Worm (Caenorhabditis elegans) whole organism, dauer: ENCODE results near the gene F45H10.5.

Source experiments
- unc-62 ChIP-seq: sonication (generic microtip); optimal IDR thresholded peaks from 2 replicates; lab custom pipeline; 2017; ENCODE audit warnings: missing biosample characterization, missing genetic modification reagents, missing genetic modification characterization

The F45H10.5 gene

DNA sequence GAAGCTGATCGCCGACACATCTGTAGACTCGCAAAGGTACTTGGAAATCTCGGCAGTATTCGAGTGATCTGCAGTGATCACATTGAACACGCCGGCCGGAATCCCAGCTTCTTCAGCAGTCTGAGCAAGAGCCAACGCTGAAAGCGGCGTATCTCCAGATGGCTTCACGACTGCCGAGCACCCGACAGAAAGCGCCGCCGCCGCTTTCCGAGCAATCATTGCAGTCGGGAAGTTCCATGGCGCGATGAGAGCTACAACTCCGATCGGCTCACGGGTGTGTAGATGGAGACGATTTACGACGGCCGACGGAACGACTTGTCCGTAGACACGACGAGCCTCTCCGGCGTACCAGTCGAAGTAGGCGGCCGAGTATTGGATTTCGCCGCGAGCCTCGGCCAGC lies 11.8 kb upstream of the F45H10.5 start:
- TF ChIP-seq unc-62: no peak

ce11 chrII:13491254-13491889 lies 10.3 kb upstream of the F45H10.5 start, which contains the start of gene alh-7:
alh-7 (minus strand) TSS chrII:13491786.
- TF ChIP-seq unc-62: no peak

DNA sequence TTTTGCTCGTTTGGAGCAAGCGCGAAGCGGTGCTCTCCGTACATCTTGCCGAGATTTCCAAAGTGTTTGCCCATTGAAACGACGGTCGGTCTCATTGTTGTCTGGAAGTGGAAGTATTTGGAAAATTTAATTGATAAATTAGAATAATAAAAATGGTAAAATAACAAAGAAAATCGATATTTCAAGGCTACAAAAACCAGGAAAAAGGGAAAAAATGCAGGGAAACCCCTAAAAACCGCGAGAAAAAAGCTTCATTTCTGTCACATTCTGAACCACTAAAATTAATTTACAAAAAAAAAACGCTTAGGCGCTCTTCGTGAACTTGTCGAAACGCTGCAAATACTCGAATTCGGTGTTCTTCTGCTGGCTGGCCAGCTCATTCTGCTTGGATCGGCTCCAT lies 8.7 kb upstream of the F45H10.5 start, which contains the start of gene F45H10.2:
Gene F45H10.2 (minus strand): TSS at position 101 of the 400 bp plus-strand sequence.
- TF ChIP-seq unc-62: no peak

DNA sequence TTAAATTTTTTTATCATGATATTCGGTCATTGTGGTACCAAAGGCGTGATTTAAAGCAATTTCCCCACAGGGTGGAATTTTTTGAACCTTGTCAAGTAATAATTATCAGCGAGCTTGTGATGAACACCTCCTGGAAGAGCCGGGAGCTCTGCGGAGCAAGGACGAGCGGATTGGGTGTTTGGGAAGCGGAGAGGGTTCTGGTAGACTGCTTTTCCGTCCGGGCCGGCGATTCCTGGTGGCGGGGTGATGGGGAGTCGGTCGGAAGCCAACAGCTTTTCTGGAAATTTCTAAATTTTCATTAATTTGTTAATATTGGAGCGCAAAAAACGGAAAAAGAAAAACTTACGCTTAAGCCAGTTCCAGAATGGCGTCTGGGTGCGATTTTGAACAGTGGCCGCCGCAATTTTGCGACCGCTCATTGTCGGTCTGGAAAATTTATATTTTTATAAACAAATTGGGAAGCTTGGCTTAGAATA lies 7.5 kb upstream of the F45H10.5 start, which contains the start of gene ndua-7:
Gene ndua-7 (minus strand): TSS at position 426 of the 476 bp plus-strand sequence.
- no peak for TF ChIP-seq unc-62

- TF ChIP-seq unc-62: no peak
These were observed 6.9 kb upstream of the F45H10.5 start for ce11 chrII:13494762-13495161.

- TF ChIP-seq unc-62: no peak
These were observed 6.0 kb upstream of the F45H10.5 start, which contains the start of gene drr-1 for ce11 chrII:13495718-13496117. drr-1 (minus strand) TSS chrII:13495900.

DNA sequence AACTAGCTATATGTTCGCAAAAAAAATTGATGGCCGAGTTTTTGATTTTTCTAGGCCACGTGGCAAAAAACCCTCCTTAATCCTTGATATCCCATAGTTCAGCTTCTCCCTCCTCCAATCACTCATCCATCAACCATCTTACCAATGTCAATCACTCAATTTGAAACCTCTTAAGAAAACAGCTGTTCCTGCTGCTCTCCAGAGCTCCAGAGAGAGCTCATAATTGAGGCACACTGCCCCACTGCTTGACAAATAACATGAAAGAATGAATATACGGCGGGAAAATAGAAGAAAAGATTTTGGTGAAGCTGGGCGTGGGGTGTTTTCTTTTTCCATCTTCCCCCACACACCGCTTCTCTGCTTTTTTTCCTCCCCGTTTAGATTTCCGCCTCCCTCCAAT lies 1.1 kb upstream of the F45H10.5 start:
- TF ChIP-seq unc-62: no peak

- no peak for TF ChIP-seq unc-62
These were observed 2.0 kb downstream of the F45H10.5 start, which contains the start of gene F54F11.1 for ce11 chrII:13503653-13504052. F54F11.1 (plus strand) TSS chrII:13503953.

DNA sequence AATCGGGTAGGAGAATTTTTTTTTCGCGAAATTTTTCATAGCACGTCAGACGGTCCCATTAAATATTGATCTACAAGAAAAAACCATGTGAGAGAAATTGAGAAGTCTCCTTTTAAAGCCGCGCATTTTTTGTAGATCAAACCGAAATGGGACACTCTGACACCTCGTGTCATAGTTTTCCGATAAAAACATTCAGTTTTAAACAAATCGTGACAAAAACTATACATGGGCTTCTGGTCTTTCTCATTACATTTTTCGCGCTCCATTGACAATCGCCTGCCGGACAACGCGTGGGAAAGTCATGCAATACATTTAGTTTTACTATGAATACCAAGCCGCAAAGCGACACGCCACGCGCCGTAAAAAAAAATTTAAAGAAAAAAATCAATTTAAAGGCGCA lies 3.7 kb downstream of the F45H10.5 start:
- TF ChIP-seq unc-62: no peak

- TF ChIP-seq unc-62: no peak
These were observed 4.4 kb downstream of the F45H10.5 start for ce11 chrII:13505977-13506568.

DNA sequence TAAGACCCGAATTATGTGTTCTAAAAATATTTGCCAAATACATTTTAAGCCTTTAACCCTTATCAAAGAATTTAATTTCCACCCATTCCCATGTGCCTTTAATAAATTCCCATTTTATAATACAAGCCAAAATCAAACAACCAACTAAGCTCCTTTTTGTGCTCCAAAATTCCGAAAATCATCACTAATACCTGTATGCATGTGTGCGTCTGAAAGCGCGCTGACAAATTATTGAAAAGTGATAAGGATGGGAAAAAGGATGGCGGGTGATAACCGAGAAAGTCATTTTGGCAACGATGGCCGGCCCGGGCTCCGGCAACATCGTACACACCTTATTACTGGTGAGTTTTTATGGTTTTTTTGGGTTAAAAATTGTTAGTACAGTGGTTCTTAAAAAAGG lies 5.9 kb downstream of the F45H10.5 start, which contains the start of gene nep-17:
Gene nep-17 (plus strand): TSS at position 285 of the 400 bp plus-strand sequence.
- no peak for TF ChIP-seq unc-62

- TF ChIP-seq unc-62: no peak
These were observed 6.9 kb downstream of the F45H10.5 start for ce11 chrII:13508607-13509006.

DNA sequence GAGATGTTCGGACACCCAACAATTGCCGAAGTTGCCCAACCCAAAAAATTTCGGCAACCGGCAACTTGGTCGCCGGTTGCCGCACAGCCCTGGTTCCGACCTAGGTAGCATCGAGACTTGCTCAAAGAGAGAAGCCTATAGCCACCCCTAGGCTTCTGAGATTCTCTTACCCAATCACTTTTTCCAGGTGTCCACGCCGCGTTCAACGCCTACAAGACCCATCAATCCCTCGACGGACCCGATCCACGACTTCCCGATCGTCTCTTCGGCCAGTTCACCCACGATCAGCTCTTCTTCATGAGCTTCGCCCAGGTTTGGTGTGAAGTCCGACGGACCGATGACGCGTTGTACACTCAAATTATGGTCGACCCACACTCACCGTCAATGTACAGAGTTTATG lies 14.1 kb downstream of the F45H10.5 start:
- no peak for TF ChIP-seq unc-62

- TF ChIP-seq unc-62: no peak
These were observed 15.9 kb downstream of the F45H10.5 start, which contains the start of gene sre-45 for ce11 chrII:13517600-13517999. sre-45 (plus strand) TSS chrII:13517900.

DNA sequence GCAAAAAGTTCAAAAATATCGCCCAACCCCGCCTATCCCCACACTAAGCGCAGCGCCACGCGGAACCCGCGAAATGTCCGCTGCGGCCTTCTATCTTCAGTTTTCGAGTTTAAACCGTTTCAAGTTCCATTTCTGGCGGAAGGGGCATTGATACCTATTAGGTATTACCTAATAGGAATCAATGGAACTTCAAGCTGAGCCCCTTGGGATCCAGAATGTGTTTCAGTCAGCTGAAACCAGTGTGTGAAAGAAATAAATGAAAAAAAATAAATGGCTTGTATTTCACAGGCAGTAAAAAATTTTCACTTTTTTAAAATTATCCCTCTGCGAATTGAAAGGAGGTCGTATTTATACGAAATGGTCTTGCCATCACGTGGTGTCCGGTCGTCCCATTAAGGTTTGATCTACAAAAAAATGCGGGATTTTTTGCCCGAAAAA lies 19.5 kb downstream of the F45H10.5 start:
- no peak for TF ChIP-seq unc-62

DNA sequence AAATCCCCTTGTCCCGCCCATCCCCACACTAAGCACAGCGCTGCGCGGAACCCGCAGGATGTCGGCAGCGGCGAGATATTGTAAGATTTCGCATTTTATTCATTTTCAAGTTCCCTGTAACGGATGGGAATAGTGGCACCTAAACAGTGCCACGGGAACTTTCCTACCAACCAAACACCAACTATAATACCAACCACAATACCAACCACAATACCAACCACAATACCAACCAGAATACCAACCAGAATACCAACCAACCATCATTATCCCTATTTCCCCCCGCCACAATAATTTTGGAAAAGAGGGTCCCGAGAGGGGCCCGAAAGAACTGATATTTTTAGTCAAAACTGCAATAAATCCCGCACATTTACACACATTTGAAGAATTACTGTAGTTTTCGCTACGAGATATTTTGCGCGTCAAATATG lies 20.3 kb downstream of the F45H10.5 start:
- TF ChIP-seq unc-62: no peak

DNA sequence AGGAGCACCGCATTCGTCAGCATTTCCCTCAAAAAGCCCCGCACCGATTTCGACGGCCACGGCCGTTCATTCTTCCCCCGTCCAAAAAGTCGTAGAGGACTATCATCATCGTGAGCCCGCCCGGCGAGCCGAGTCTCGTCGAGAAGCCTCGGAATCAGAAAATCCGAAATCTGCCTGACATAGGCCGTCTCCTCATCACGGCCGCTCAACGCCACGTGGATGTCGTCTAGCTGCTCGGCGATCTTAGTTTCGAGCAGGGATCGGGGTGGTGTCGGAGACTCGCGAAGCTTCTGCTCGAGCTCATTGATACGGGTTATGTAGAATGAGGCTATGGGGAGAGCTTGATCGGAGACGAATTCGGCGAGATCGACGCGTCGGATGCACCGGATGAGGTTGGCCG lies 27.5 kb downstream of the F45H10.5 start:
- TF ChIP-seq unc-62: no peak

- TF ChIP-seq unc-62: no peak
These were observed 29.0 kb downstream of the F45H10.5 start for ce11 chrII:13530657-13531056.
